Worm (Caenorhabditis elegans): ENCODE measurements around the gene cap-1.

cap-1 gene

ce11 chrIV:7191745-7192144 lies 38.3 kb downstream of the cap-1 start, which contains the start of gene R13A1.5:
R13A1.5 (minus strand) TSS chrIV:7191845.
- TF ChIP-seq unc-62 (GFP tag; optimal IDR thresholded peaks at IDR 0.05): no peak

- no peak for TF ChIP-seq unc-62 (GFP tag; optimal IDR thresholded peaks at IDR 0.05)
These were observed 39.6 kb downstream of the cap-1 start for ce11 chrIV:7190409-7190808.

- no peak for TF ChIP-seq unc-62 (GFP tag; optimal IDR thresholded peaks at IDR 0.05)
These were observed 41.2 kb downstream of the cap-1 start, which contains the start of gene srlf-7 for ce11 chrIV:7188528-7189422. srlf-7 (plus strand) TSS chrIV:7189287.

- TF ChIP-seq unc-62 (GFP tag; optimal IDR thresholded peaks at IDR 0.05): no peak
These were observed 42.0 kb downstream of the cap-1 start, which contains the start of gene C42D4.13 for ce11 chrIV:7188030-7188429. C42D4.13 (minus strand) TSS chrIV:7188130.

- TF ChIP-seq unc-62 (GFP tag; optimal IDR thresholded peaks at IDR 0.05): no peak
These were observed 43.3 kb downstream of the cap-1 start, which contains the start of gene str-249 for ce11 chrIV:7186756-7187155. str-249 (minus strand) TSS chrIV:7186856.

- TF ChIP-seq unc-62 (GFP tag; optimal IDR thresholded peaks at IDR 0.05): no peak
These were observed 45.4 kb downstream of the cap-1 start, which contains the start of gene clec-179 for ce11 chrIV:7184597-7184996. clec-179 (minus strand) TSS chrIV:7184697.

ce11 chrIV:7182818-7183217 lies 47.2 kb downstream of the cap-1 start:
- TF ChIP-seq unc-62 (GFP tag; optimal IDR thresholded peaks at IDR 0.05): no peak

ce11 chrIV:7180304-7180703 lies 49.7 kb downstream of the cap-1 start, which contains the start of gene cest-10:
cest-10 (plus strand) TSS chrIV:7180557.
- TF ChIP-seq unc-62 (GFP tag; optimal IDR thresholded peaks at IDR 0.05): no peak

ce11 chrIV:7178942-7179341 lies 51.1 kb downstream of the cap-1 start, which contains the start of gene C42D4.3:
C42D4.3 (plus strand) TSS chrIV:7179239.
- no peak for TF ChIP-seq unc-62 (GFP tag; optimal IDR thresholded peaks at IDR 0.05)

Measured in whole organism, dauer.